Comparison of ENCODE assay signal across 2 fruit fly cellular contexts in the genomic region with DNA sequence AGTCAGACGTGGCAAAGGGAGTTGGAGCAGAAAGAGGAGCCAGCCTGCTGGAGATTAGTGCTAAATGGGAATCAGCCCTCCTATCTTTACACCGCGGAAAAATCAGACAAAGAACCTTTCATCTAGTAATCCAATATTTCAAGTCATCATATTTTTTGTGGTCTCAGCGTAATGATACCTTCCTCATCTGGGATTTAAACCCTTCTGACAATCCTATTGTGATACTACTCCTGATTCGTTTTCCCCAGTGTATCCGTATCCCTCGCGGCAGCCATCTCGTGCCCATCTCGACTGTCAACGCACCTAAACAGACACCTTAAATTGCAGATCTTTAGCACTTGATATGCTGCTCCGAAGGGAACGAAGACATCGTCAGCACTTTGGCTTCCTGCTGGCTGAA.
TF ChIP-seq lines count a peak whose summit lies in the region.

No protein-coding gene starts in this region.

TF ChIP-seq in whole organism, embryonic, 481 proteins besides CTCF, POLR2A, EP300 and RAD21 (continued from another document and continues in another):
- TF ChIP-seq Mad (GFP tag; optimal IDR thresholded peaks at IDR 0.05; lab: Kevin White, UChicago): no peak
- no peak for TF ChIP-seq Chrac-16 (GFP tag; optimal IDR thresholded peaks at IDR 0.05; lab: Kevin White, UChicago)
- TF ChIP-seq CG7786 (GFP tag; optimal IDR thresholded peaks at IDR 0.05; lab: Kevin White, UChicago): no peak
- no peak for TF ChIP-seq pnt (GFP tag; optimal IDR thresholded peaks at IDR 0.05; lab: Kevin White, UChicago)
- TF ChIP-seq CG1602 (GFP tag; optimal IDR thresholded peaks at IDR 0.05; lab: Kevin White, UChicago): no peak
- TF ChIP-seq D19A (tag; optimal IDR thresholded peaks at IDR 0.05; lab: Kevin White, UChicago): no peak
- no peak for TF ChIP-seq p53 (GFP tag; optimal IDR thresholded peaks at IDR 0.05; lab: Kevin White, UChicago)
- no peak for TF ChIP-seq CG9797 (GFP tag; optimal IDR thresholded peaks at IDR 0.05; lab: Kevin White, UChicago)
- no peak for TF ChIP-seq CG4820 (GFP tag; optimal IDR thresholded peaks at IDR 0.05; lab: Kevin White, UChicago)
- no peak for TF ChIP-seq lilli (GFP tag; optimal IDR thresholded peaks at IDR 0.05; lab: Kevin White, UChicago)
- no peak for TF ChIP-seq eve (GFP tag; optimal IDR thresholded peaks at IDR 0.05; lab: Kevin White, UChicago)
- TF ChIP-seq CrebB (tag; optimal IDR thresholded peaks at IDR 0.05; lab: Kevin White, UChicago): no peak
- no peak for TF ChIP-seq Nf-YC (tag; optimal IDR thresholded peaks at IDR 0.05; lab: Kevin White, UChicago)
- no peak for TF ChIP-seq amos (GFP tag; IDR thresholded peaks at IDR 0.05; lab: Robert Waterston, UW; ENCODE audit: partially characterized antibody)
- TF ChIP-seq pan (optimal IDR thresholded peaks at IDR 0.05; lab: Kevin White, UChicago): no peak
- no peak for TF ChIP-seq pan (GFP tag; optimal IDR thresholded peaks at IDR 0.05 in 1 of 2, IDR thresholded peaks at IDR 0.05 in 1 of 2)
- no peak for TF ChIP-seq CG11695 (GFP tag; IDR thresholded peaks at IDR 0.05; lab: Robert Waterston, UW)
- TF ChIP-seq Mes4 (GFP tag; optimal IDR thresholded peaks at IDR 0.05; lab: Kevin White, UChicago): no peak
- TF ChIP-seq Lim3 (GFP tag; IDR thresholded peaks at IDR 0.05; lab: Robert Waterston, UW): no peak
- no peak for TF ChIP-seq lab (GFP tag; optimal IDR thresholded peaks at IDR 0.05; lab: Kevin White, UChicago)
- TF ChIP-seq CG33557 (GFP tag; optimal IDR thresholded peaks at IDR 0.05; lab: Kevin White, UChicago): no peak
- no peak for TF ChIP-seq salm (tag; optimal IDR thresholded peaks at IDR 0.05; lab: Kevin White, UChicago)
- TF ChIP-seq CG8089 (GFP tag; optimal IDR thresholded peaks at IDR 0.05; lab: Kevin White, UChicago): no peak
- TF ChIP-seq knrl (GFP tag; IDR thresholded peaks at IDR 0.05; lab: Robert Waterston, UW; ENCODE audit: partially characterized antibody): no peak
- no peak for TF ChIP-seq CG15269 (tag; optimal IDR thresholded peaks at IDR 0.05; lab: Kevin White, UChicago)
- TF ChIP-seq zfh1 (GFP tag; IDR thresholded peaks at IDR 0.05; lab: Robert Waterston, UW): 0 out of 3 replicates have a peak, but pooled peaks have one; percentile 7
- TF ChIP-seq trh (GFP tag; optimal IDR thresholded peaks at IDR 0.05; lab: Kevin White, UChicago): no peak
- TF ChIP-seq pita (GFP tag; optimal IDR thresholded peaks at IDR 0.05; lab: Kevin White, UChicago): no peak
- no peak for TF ChIP-seq onecut (GFP tag; IDR thresholded peaks at IDR 0.05; lab: Robert Waterston, UW)
- no peak for TF ChIP-seq mld (GFP tag; IDR thresholded peaks at IDR 0.05; lab: Robert Waterston, UW; ENCODE audit: partially characterized antibody)
- no peak for TF ChIP-seq hth (optimal IDR thresholded peaks at IDR 0.05; lab: Kevin White, UChicago)
- TF ChIP-seq Dbx (GFP tag; IDR thresholded peaks at IDR 0.05; lab: Robert Waterston, UW): no peak
- TF ChIP-seq run (tag; optimal IDR thresholded peaks at IDR 0.05; lab: Kevin White, UChicago): no peak
- no peak for TF ChIP-seq CG7271 (tag; optimal IDR thresholded peaks at IDR 0.05; lab: Kevin White, UChicago)
- no peak for TF ChIP-seq CG11560 (tag; IDR thresholded peaks at IDR 0.05; lab: Robert Waterston, UW)
- TF ChIP-seq btn (GFP tag; optimal IDR thresholded peaks at IDR 0.05; lab: Kevin White, UChicago): no peak
- 0 out of 3 replicates have a peak, but pooled peaks have one; percentile 18 for TF ChIP-seq CG11456 (GFP tag; IDR thresholded peaks at IDR 0.05; lab: Robert Waterston, UW)
- TF ChIP-seq caup (GFP tag; optimal IDR thresholded peaks at IDR 0.05; lab: Kevin White, UChicago; ENCODE audit: severe bottlenecking): no peak
- no peak; the same call in 1 of the 2 replicates for TF ChIP-seq esg (GFP tag; conservative IDR thresholded peaks at IDR 0.05; lab: Robert Waterston, UW)
- TF ChIP-seq lov (optimal IDR thresholded peaks at IDR 0.05; lab: Kevin White, UChicago): no peak
- no peak for TF ChIP-seq lov (GFP tag; IDR thresholded peaks at IDR 0.05; lab: Robert Waterston, UW)
- TF ChIP-seq nau (GFP tag; optimal IDR thresholded peaks at IDR 0.05; lab: Kevin White, UChicago): no peak
- TF ChIP-seq rib (GFP tag; IDR thresholded peaks at IDR 0.05; lab: Robert Waterston, UW): no peak
- TF ChIP-seq Fer2 (tag; optimal IDR thresholded peaks at IDR 0.05; lab: Kevin White, UChicago): no peak
- no peak for TF ChIP-seq dati (GFP tag; IDR thresholded peaks at IDR 0.05; lab: Robert Waterston, UW)
- no peak for TF ChIP-seq CG10274 (GFP tag; optimal IDR thresholded peaks at IDR 0.05; lab: Kevin White, UChicago)
- TF ChIP-seq ase (GFP tag; IDR thresholded peaks at IDR 0.05; lab: Robert Waterston, UW): no peak
- TF ChIP-seq Hr51 (GFP tag; optimal IDR thresholded peaks at IDR 0.05; lab: Kevin White, UChicago): no peak
- TF ChIP-seq Adf1 (GFP tag; IDR thresholded peaks at IDR 0.05; lab: Robert Waterston, UW): no peak
- TF ChIP-seq CG17328 (GFP tag; IDR thresholded peaks at IDR 0.05; lab: Robert Waterston, UW): no peak
- no peak for TF ChIP-seq CG2120 (GFP tag; optimal IDR thresholded peaks at IDR 0.05; lab: Kevin White, UChicago)
- TF ChIP-seq en (GFP tag; optimal IDR thresholded peaks at IDR 0.05; lab: Kevin White, UChicago): no peak
- 0 out of 2 replicates have a peak, but pooled peaks have one; percentile 15 for TF ChIP-seq CG8765 (GFP tag; IDR thresholded peaks at IDR 0.05; lab: Robert Waterston, UW)
- no peak for TF ChIP-seq grn (GFP tag; optimal IDR thresholded peaks at IDR 0.05; lab: Kevin White, UChicago)
- no peak for TF ChIP-seq tll (GFP tag; optimal IDR thresholded peaks at IDR 0.05; lab: Kevin White, UChicago)
- no peak for TF ChIP-seq Optix (GFP tag; IDR thresholded peaks at IDR 0.05; lab: Robert Waterston, UW)
- TF ChIP-seq unpg (GFP tag; optimal IDR thresholded peaks at IDR 0.05; lab: Kevin White, UChicago): no peak
- no peak for TF ChIP-seq dan (GFP tag; IDR thresholded peaks at IDR 0.05; lab: Robert Waterston, UW)
- TF ChIP-seq NC2β (GFP tag; optimal IDR thresholded peaks at IDR 0.05; lab: Kevin White, UChicago): no peak
- TF ChIP-seq C15 (GFP tag; IDR thresholded peaks at IDR 0.05; lab: Robert Waterston, UW): no peak
- no peak for TF ChIP-seq CG14860 (GFP tag; IDR thresholded peaks at IDR 0.05; lab: Robert Waterston, UW; ENCODE audit: partially characterized antibody)
- TF ChIP-seq schlank (tag; optimal IDR thresholded peaks at IDR 0.05; lab: Kevin White, UChicago): no peak
- no peak for TF ChIP-seq CG10321 (GFP tag; IDR thresholded peaks at IDR 0.05; lab: Robert Waterston, UW)
- TF ChIP-seq bsh (GFP tag; optimal IDR thresholded peaks at IDR 0.05; lab: Kevin White, UChicago): peak in 1 of 2 experiments; percentile 47
- no peak for TF ChIP-seq PHDP (tag; optimal IDR thresholded peaks at IDR 0.05; lab: Kevin White, UChicago)
- no peak for TF ChIP-seq stc (GFP tag; IDR thresholded peaks at IDR 0.05; lab: Robert Waterston, UW)
- TF ChIP-seq Camta (GFP tag; optimal IDR thresholded peaks at IDR 0.05; lab: Kevin White, UChicago): no peak

TF ChIP-seq in whole organism, prepupa, 60 proteins besides CTCF, POLR2A, EP300 and RAD21 (continued from another document):
- TF ChIP-seq Sox102F (GFP tag; optimal IDR thresholded peaks at IDR 0.05; lab: Kevin White, UChicago) (no peak), lz (GFP tag; optimal IDR thresholded peaks at IDR 0.05; lab: Kevin White, UChicago) (no peak), CG3032 (tag; optimal IDR thresholded peaks at IDR 0.05; lab: Kevin White, UChicago) (peak; percentile 65), spab (GFP tag; optimal IDR thresholded peaks at IDR 0.05; lab: Kevin White, UChicago) (peak; percentile 52), pdm3 (GFP tag; optimal IDR thresholded peaks at IDR 0.05; lab: Kevin White, UChicago) (peak; percentile 36), Eip75B (GFP tag; optimal IDR thresholded peaks at IDR 0.05; lab: Kevin White, UChicago) (no peak), dsx (GFP tag; optimal IDR thresholded peaks at IDR 0.05; lab: Kevin White, UChicago; ENCODE audit: poor library complexity, severe bottlenecking) (peak; percentile 50), dac (GFP tag; optimal IDR thresholded peaks at IDR 0.05; lab: Kevin White, UChicago) (no peak), CG6163 (GFP tag; IDR thresholded peaks at IDR 0.05; lab: Robert Waterston, UW) (peak; percentile 77), CG6808 (GFP tag; optimal IDR thresholded peaks at IDR 0.05; lab: Kevin White, UChicago) (peak; percentile 31), Hr38 (GFP tag; optimal IDR thresholded peaks at IDR 0.05; lab: Kevin White, UChicago) (no peak), fd85E (GFP tag; optimal IDR thresholded peaks at IDR 0.05; lab: Kevin White, UChicago) (no peak), CG6854 (GFP tag; optimal IDR thresholded peaks at IDR 0.05; lab: Kevin White, UChicago) (no peak), CG11902 (GFP tag; optimal IDR thresholded peaks at IDR 0.05; lab: Kevin White, UChicago) (peak; percentile 27), net (GFP tag; optimal IDR thresholded peaks at IDR 0.05; lab: Kevin White, UChicago) (peak; percentile 6), Sox14 (GFP tag; optimal IDR thresholded peaks at IDR 0.05; lab: Kevin White, UChicago) (peak; percentile 53), CG7368 (GFP tag; optimal IDR thresholded peaks at IDR 0.05; lab: Kevin White, UChicago) (peak; percentile 27), achi (GFP tag; optimal IDR thresholded peaks at IDR 0.05; lab: Kevin White, UChicago) (peak; percentile 47), CG34406 (GFP tag; optimal IDR thresholded peaks at IDR 0.05; lab: Kevin White, UChicago) (no peak), Hr4 (GFP tag; optimal IDR thresholded peaks at IDR 0.05; lab: Kevin White, UChicago) (no peak), CG8319 (GFP tag; optimal IDR thresholded peaks at IDR 0.05; lab: Kevin White, UChicago) (peak; percentile 4), topi (GFP tag; optimal IDR thresholded peaks at IDR 0.05; lab: Kevin White, UChicago) (no peak), CG6792 (GFP tag; optimal IDR thresholded peaks at IDR 0.05; lab: Kevin White, UChicago) (no peak), CG15336 (GFP tag; IDR thresholded peaks at IDR 0.05; lab: Robert Waterston, UW) (no peak), Blimp-1 (GFP tag; optimal IDR thresholded peaks at IDR 0.05; lab: Kevin White, UChicago) (no peak)
